Worm (Caenorhabditis elegans) whole organism, young adult: ENCODE measurements around the gene jtr-1.

Experiments used
- B0035.1 ChIP-seq: sonication (generic microtip); optimal IDR thresholded peaks from 2 replicates; lab custom pipeline; 2016; ENCODE audit warnings: missing genetic modification characterization, mild to moderate bottlenecking, missing compliant biosample characterization, missing genotype, missing genetic modification reagents
- B0336.3 ChIP-seq: fragments of 200-800 bp; sonication (Bioruptor generic); IDR thresholded peaks from 2 replicates; pipeline ENCODE4 v1.3.6; 2022; ENCODE audit warnings: missing genetic modification characterization, missing compliant biosample characterization
- F37B4.10 ChIP-seq: fragments of 200-800 bp; sonication (Bioruptor generic); IDR thresholded peaks from 2 replicates; pipeline ENCODE4 v1.3.6; 2022; ENCODE audit warnings: missing genetic modification characterization, missing compliant biosample characterization
- F39B2.1 ChIP-seq: fragments of 200-800 bp; sonication (Bioruptor generic); IDR thresholded peaks from 2 replicates; pipeline ENCODE4 v1.3.6; 2022; ENCODE audit warnings: missing genetic modification reagents, missing genetic modification characterization, missing compliant biosample characterization
- F52B5.7 ChIP-seq: sonication (generic microtip); optimal IDR thresholded peaks from 2 replicates; lab custom pipeline; 2016; ENCODE audit warnings: mild to moderate bottlenecking, missing genetic modification characterization, missing compliant biosample characterization
- K11D2.4 ChIP-seq: fragments of 200-800 bp; sonication (Bioruptor generic); IDR thresholded peaks from 2 replicates; pipeline ENCODE4 v1.3.6; 2022; ENCODE audit warnings: missing genetic modification reagents, missing genetic modification characterization, missing compliant biosample characterization
- Y95B8A.8 ChIP-seq: fragments of 200-800 bp; sonication (Bioruptor generic); IDR thresholded peaks from 2 replicates; pipeline ENCODE4 v1.3.6; 2022; ENCODE audit warnings: missing genetic modification reagents, missing genetic modification characterization, missing compliant biosample characterization
- aptf-3 ChIP-seq: fragments of 200-800 bp; sonication (Bioruptor generic); IDR thresholded peaks from 2 replicates; pipeline ENCODE4 v1.3.6; 2022; ENCODE audit warnings: missing genetic modification characterization, missing compliant biosample characterization
- atf-7 ChIP-seq: sonication (generic microtip); optimal IDR thresholded peaks from 2 replicates; lab custom pipeline; 2017; ENCODE audit warnings: mild to moderate bottlenecking, missing genetic modification characterization, missing compliant biosample characterization
- athp-1 ChIP-seq: sonication (generic microtip); optimal IDR thresholded peaks from 2 replicates; lab custom pipeline; 2017; ENCODE audit warnings: mild to moderate bottlenecking, missing genetic modification characterization, missing compliant biosample characterization
- ccch-3 ChIP-seq: fragments of 200-800 bp; sonication (Bioruptor generic); optimal IDR thresholded peaks from 2 replicates; lab custom pipeline; 2018; ENCODE audit warnings: mild to moderate bottlenecking, missing genetic modification characterization, missing compliant biosample characterization
- cebp-1 ChIP-seq, 2 experiments: fragments of 200-800 bp in 1 of 2; sonication (Bioruptor generic) in 1 of 2; sonication (generic microtip) in 1 of 2; IDR thresholded peaks in 1 of 2; optimal IDR thresholded peaks in 1 of 2; 2 replicates each; pipeline versions ENCODE4 v1.3.6 to Lab custom; 2017 to 2022; ENCODE audit warnings: missing compliant biosample characterization in 2 of 2, missing genetic modification characterization in 2 of 2, mild to moderate bottlenecking in 1 of 2, missing genetic modification reagents in 1 of 2, moderate library complexity in 1 of 2
- cebp-2 ChIP-seq: fragments of 200-800 bp; sonication (Bioruptor generic); IDR thresholded peaks from 2 replicates; pipeline ENCODE4 v1.3.6; 2022; ENCODE audit warnings: missing genetic modification characterization, missing compliant biosample characterization
- ceh-27 ChIP-seq: fragments of 200-800 bp; sonication (Bioruptor generic); optimal IDR thresholded peaks from 2 replicates; lab custom pipeline; 2018; ENCODE audit warnings: mild to moderate bottlenecking, missing genetic modification characterization, moderate library complexity, missing compliant biosample characterization
- ceh-58 ChIP-seq: fragments of 200-800 bp; sonication (Bioruptor generic); IDR thresholded peaks from 2 replicates; pipeline ENCODE4 v1.3.6; 2022; ENCODE audit warnings: missing genetic modification characterization, missing compliant biosample characterization
- chd-7 ChIP-seq: sonication (generic microtip); optimal IDR thresholded peaks from 2 replicates; lab custom pipeline; 2016; ENCODE audit warnings: mild to moderate bottlenecking, missing genetic modification characterization, moderate library complexity, missing compliant biosample characterization
- dox-1 ChIP-seq: fragments of 200-800 bp; sonication (Bioruptor generic); IDR thresholded peaks from 2 replicates; pipeline ENCODE4 v1.3.6; 2022; ENCODE audit warnings: missing genetic modification reagents, missing genetic modification characterization, missing compliant biosample characterization
- egl-44 ChIP-seq: fragments of 200-800 bp; sonication (Bioruptor generic); IDR thresholded peaks from 2 replicates; pipeline ENCODE4 v1.3.6; 2022; ENCODE audit warnings: missing genetic modification reagents, missing genetic modification characterization, missing compliant biosample characterization
- egrh-3 ChIP-seq: fragments of 200-800 bp; sonication (Bioruptor generic); IDR thresholded peaks from 2 replicates; pipeline ENCODE4 v1.3.6; 2022; ENCODE audit warnings: missing genetic modification reagents, missing genetic modification characterization, missing compliant biosample characterization
- ekl-4 ChIP-seq: fragments of 200-800 bp; sonication (Bioruptor generic); IDR thresholded peaks from 2 replicates; pipeline ENCODE4 v1.3.6; 2022; ENCODE audit warnings: missing genetic modification reagents, missing genetic modification characterization, missing compliant biosample characterization
- hlh-26 ChIP-seq: fragments of 200-800 bp; sonication (Bioruptor generic); conservative IDR thresholded peaks from 2 replicates; pipeline ENCODE4 v1.3.6; 2022; ENCODE audit warnings: missing genetic modification reagents, missing genetic modification characterization, missing compliant biosample characterization
- hmg-1.2 ChIP-seq: fragments of 200-800 bp; sonication (Bioruptor generic); IDR thresholded peaks from 2 replicates; pipeline ENCODE4 v1.3.6; 2022; ENCODE audit warnings: missing genetic modification reagents, missing genetic modification characterization, missing compliant biosample characterization
- let-607 ChIP-seq, 2 experiments: fragments of 200-800 bp in 1 of 2; sonication (Bioruptor generic) in 1 of 2; sonication (generic microtip) in 1 of 2; optimal IDR thresholded peaks; 2 replicates each; lab custom pipeline; 2016 to 2018; ENCODE audit warnings: mild to moderate bottlenecking in 2 of 2, missing compliant biosample characterization in 2 of 2, missing genetic modification characterization in 2 of 2, moderate library complexity in 2 of 2, missing genotype in 1 of 2
- lin-40 ChIP-seq: sonication (generic microtip); optimal IDR thresholded peaks from 2 replicates; lab custom pipeline; 2016; ENCODE audit warnings: missing genetic modification characterization, mild to moderate bottlenecking, missing compliant biosample characterization, missing genotype, missing genetic modification reagents
- lin-54 ChIP-seq: fragments of 200-800 bp; sonication (Bioruptor generic); optimal IDR thresholded peaks from 2 replicates; lab custom pipeline; 2018; ENCODE audit warnings: mild to moderate bottlenecking, missing genetic modification characterization, missing compliant biosample characterization
- lsl-1 ChIP-seq: fragments of 200-800 bp; sonication (Bioruptor generic); optimal IDR thresholded peaks from 2 replicates; lab custom pipeline; 2018; ENCODE audit warnings: mild to moderate bottlenecking, missing genetic modification characterization, moderate library complexity, missing compliant biosample characterization
- mcd-1 ChIP-seq: fragments of 200-800 bp; sonication (Bioruptor generic); IDR thresholded peaks from 2 replicates; pipeline ENCODE4 v1.3.6; 2022; ENCODE audit warnings: missing genetic modification reagents, missing genetic modification characterization, missing compliant biosample characterization
- mxl-1 ChIP-seq: sonication (generic microtip); optimal IDR thresholded peaks from 2 replicates; lab custom pipeline; 2016; ENCODE audit warnings: missing genetic modification characterization, missing compliant biosample characterization
- nhr-120 ChIP-seq: fragments of 200-800 bp; sonication (Bioruptor generic); IDR thresholded peaks from 2 replicates; pipeline ENCODE4 v1.3.6; 2022; ENCODE audit warnings: missing genetic modification characterization, missing compliant biosample characterization
- nhr-80 ChIP-seq: sonication (generic microtip); optimal IDR thresholded peaks from 2 replicates; lab custom pipeline; 2016; ENCODE audit warnings: missing genetic modification characterization, missing compliant biosample characterization
- nhr-90 ChIP-seq: sonication (generic microtip); optimal IDR thresholded peaks from 2 replicates; lab custom pipeline; 2016; ENCODE audit warnings: missing genotype, mild to moderate bottlenecking, missing genetic modification characterization, missing compliant biosample characterization
- rec-8 ChIP-seq, 2 experiments: sonication (generic microtip); optimal IDR thresholded peaks; 2 replicates each; lab custom pipeline; 2016; ENCODE audit warnings: mild to moderate bottlenecking in 2 of 2, missing genetic modification characterization in 2 of 2, missing genetic modification reagents in 2 of 2, missing genotype in 2 of 2, missing biosample characterization in 1 of 2, missing compliant biosample characterization in 1 of 2, moderate library complexity in 1 of 2
- sea-2 ChIP-seq: fragments of 200-800 bp; sonication (Bioruptor generic); IDR thresholded peaks from 2 replicates; pipeline ENCODE4 v1.3.6; 2022; ENCODE audit warnings: missing genetic modification characterization, missing compliant biosample characterization
- snpc-4 ChIP-seq, 5 experiments: fragments of 150-350 bp in 1 of 5; sonication (generic microtip) in 4 of 5; optimal IDR thresholded peaks; 2 replicates each; lab custom pipeline; 2014 to 2018; ENCODE audit warnings: missing genetic modification characterization in 5 of 5, missing biosample characterization in 3 of 5, antibody characterized with exemption in 2 of 5, mild to moderate bottlenecking in 2 of 5, missing compliant biosample characterization in 2 of 5, missing genotype in 2 of 5, moderate library complexity in 2 of 5, missing genetic modification reagents in 1 of 5
- somi-1 ChIP-seq: fragments of 200-800 bp; sonication (Bioruptor generic); optimal IDR thresholded peaks from 2 replicates; lab custom pipeline; 2018; ENCODE audit warnings: mild to moderate bottlenecking, missing genetic modification characterization, missing compliant biosample characterization
- tbp1 ChIP-seq: fragments of 200-800 bp; sonication (Bioruptor generic); optimal IDR thresholded peaks from 2 replicates; lab custom pipeline; 2018; ENCODE audit warnings: mild to moderate bottlenecking, missing genetic modification characterization, missing compliant biosample characterization
- tlf-1 ChIP-seq: fragments of 200-800 bp; sonication (Bioruptor generic); optimal IDR thresholded peaks from 2 replicates; lab custom pipeline; 2018; ENCODE audit warnings: mild to moderate bottlenecking, missing genetic modification characterization, missing compliant biosample characterization
- unc-130 ChIP-seq: sonication (generic microtip); optimal IDR thresholded peaks from 2 replicates; lab custom pipeline; 2016; ENCODE audit warnings: missing genetic modification reagents, missing genetic modification characterization, missing compliant biosample characterization
- zfh-2 ChIP-seq: fragments of 200-800 bp; sonication (Bioruptor generic); conservative IDR thresholded peaks from 2 replicates; pipeline ENCODE4 v1.3.6; 2022; ENCODE audit warnings: missing genetic modification reagents, missing genetic modification characterization, missing compliant biosample characterization
- ztf-26 ChIP-seq: sonication (generic microtip); optimal IDR thresholded peaks from 2 replicates; lab custom pipeline; 2017; ENCODE audit warnings: missing genetic modification characterization, missing compliant biosample characterization
- ztf-28 ChIP-seq: fragments of 200-800 bp; sonication (Bioruptor generic); IDR thresholded peaks from 2 replicates; pipeline ENCODE4 v1.3.6; 2022; ENCODE audit warnings: missing genetic modification reagents, missing genetic modification characterization, missing compliant biosample characterization
- ztf-3 ChIP-seq: fragments of 200-800 bp; sonication (Bioruptor generic); optimal IDR thresholded peaks from 2 replicates; lab custom pipeline; 2018; ENCODE audit warnings: mild to moderate bottlenecking, missing genetic modification characterization, missing compliant biosample characterization

jtr-1 gene

ce11 chrIV:1454194-1454593 is 33.5 kb downstream of the jtr-1 start:
- no peak for TF ChIP-seq athp-1
- TF ChIP-seq cebp-1 (GFP tag; IDR thresholded peaks at IDR 0.05; lab: Robert Waterston, UW): no peak
- TF ChIP-seq cebp-1 (tag; optimal IDR thresholded peaks at IDR 0.05; lab: Kevin White, UChicago): peak; percentile 24
- no peak for TF ChIP-seq lin-54
- TF ChIP-seq F52B5.7 (tag; lab: Kevin White, UChicago): no peak
- peak; percentile 65 for TF ChIP-seq nhr-80 (tag; lab: Kevin White, UChicago)
- TF ChIP-seq somi-1 (GFP tag; lab: Kevin White, UChicago): peak; percentile 5
- peak; percentile 67 for TF ChIP-seq atf-7 (tag; lab: Kevin White, UChicago)
- peak in 1 of 2 experiments; percentile 56 for TF ChIP-seq let-607 (tag; optimal IDR thresholded peaks at IDR 0.05; lab: Kevin White, UChicago)
- TF ChIP-seq Y95B8A.8: 0 out of 2 replicates have a peak, but pooled peaks have one; percentile 22
- TF ChIP-seq lin-40 (tag; lab: Kevin White, UChicago): peak; percentile 33
- TF ChIP-seq tlf-1: no peak
- peak; percentile 5; the same call in 1 of the 2 replicates for TF ChIP-seq hmg-1.2 (GFP tag; lab: Robert Waterston, UW)
- peak; percentile 2 for TF ChIP-seq ztf-26
- no peak for TF ChIP-seq nhr-120
- peak; percentile 39 for TF ChIP-seq tbp1
- TF ChIP-seq ztf-28 (GFP tag; lab: Robert Waterston, UW): no peak
- no peak for TF ChIP-seq rec-8 (tag; optimal IDR thresholded peaks at IDR 0.05; lab: Kevin White, UChicago)
- 0 out of 2 replicates have a peak, but pooled peaks have one; percentile 15 for TF ChIP-seq B0336.3 (GFP tag; lab: Robert Waterston, UW)

ce11 chrIV:1455006-1455405 is 34.3 kb downstream of the jtr-1 start:
- TF ChIP-seq nhr-80 (tag; lab: Kevin White, UChicago): peak; percentile 69
- TF ChIP-seq mcd-1 (GFP tag; lab: Robert Waterston, UW): 0 out of 2 replicates have a peak, but pooled peaks have one; percentile 14
- no peak for TF ChIP-seq sea-2 (GFP tag; lab: Robert Waterston, UW)
- no peak for TF ChIP-seq ccch-3 (GFP tag; lab: Kevin White, UChicago)
- peak; percentile 20; the same call in 1 of the 2 replicates for TF ChIP-seq dox-1 (GFP tag; lab: Robert Waterston, UW)
- TF ChIP-seq tbp1: peak; percentile 34

ce11 chrIV:1456775-1457174 is 36.0 kb downstream of the jtr-1 start, which contains the start of gene nadk-1:
nadk-1 (plus strand) TSS chrIV:1457075.
- 0 out of 2 replicates have a peak, but pooled peaks have one; percentile 25 for TF ChIP-seq zfh-2 (GFP tag; lab: Robert Waterston, UW)
- TF ChIP-seq egl-44 (GFP tag; lab: Robert Waterston, UW): no peak
- TF ChIP-seq ztf-3 (GFP tag; lab: Kevin White, UChicago): no peak
- TF ChIP-seq cebp-2 (GFP tag; lab: Robert Waterston, UW): 0 out of 2 replicates have a peak, but pooled peaks have one; percentile 26
- no peak for TF ChIP-seq B0336.3 (GFP tag; lab: Robert Waterston, UW)
- peak; percentile 13 for TF ChIP-seq nhr-80 (tag; lab: Kevin White, UChicago)

- TF ChIP-seq aptf-3 (GFP tag; lab: Robert Waterston, UW) (no peak), K11D2.4 (GFP tag; lab: Robert Waterston, UW) (no peak), B0035.1 (tag; lab: Kevin White, UChicago) (no peak), ceh-27 (GFP tag; lab: Kevin White, UChicago) (no peak), unc-130 (GFP tag; lab: Kevin White, UChicago) (no peak), ekl-4 (GFP tag; lab: Robert Waterston, UW) (no peak), F39B2.1 (GFP tag; lab: Robert Waterston, UW) (no peak), zfh-2 (GFP tag; lab: Robert Waterston, UW) (0 out of 2 replicates have a peak, but pooled peaks have one; percentile 14), nhr-90 (no peak), athp-1 (no peak), mxl-1 (tag; lab: Kevin White, UChicago) (no peak), hlh-26 (GFP tag; lab: Robert Waterston, UW) (no peak), chd-7 (tag; lab: Kevin White, UChicago) (no peak), ztf-3 (GFP tag; lab: Kevin White, UChicago) (no peak), ceh-58 (0 out of 2 replicates have a peak, but pooled peaks have one; percentile 30), cebp-2 (GFP tag; lab: Robert Waterston, UW) (no peak), F37B4.10 (0 out of 2 replicates have a peak, but pooled peaks have one; percentile 41), egrh-3 (GFP tag; lab: Robert Waterston, UW) (no peak), lsl-1 (GFP tag; lab: Kevin White, UChicago) (no peak), snpc-4 (GFP tag; optimal IDR thresholded peaks at IDR 0.05; lab: Kevin White, UChicago) (no peak), snpc-4 (tag; optimal IDR thresholded peaks at IDR 0.05; lab: Kevin White, UChicago) (no peak)
These were observed 37.5 kb downstream of the jtr-1 start for ce11 chrIV:1458192-1458591.
